Worm (Caenorhabditis elegans): Measurements from ENCODE around the gene fipr-16.
A peak's percentile ranks its signal among the peaks of the same experiment; 100 is the strongest.

fipr-16 gene

ce11 chrIII:8556836-8557385 lies 33.9 kb downstream of the fipr-16 start, which contains the start of gene C02D5.2 (continued):
- TF ChIP-seq mep-1 (tag; optimal IDR thresholded peaks at IDR 0.05) (no peak), lin-14 (GFP tag; optimal IDR thresholded peaks at IDR 0.05) (peak; percentile 74), dsc-1 (tag; optimal IDR thresholded peaks at IDR 0.05) (no peak), nhr-47 (tag; optimal IDR thresholded peaks at IDR 0.05) (peak; percentile 26), ceh-82 (tag; optimal IDR thresholded peaks at IDR 0.05) (peak in 2 of 3 experiments; percentile 31 to 36)

ce11 chrIII:8555682-8556081 lies 35.1 kb downstream of the fipr-16 start:
- TF ChIP-seq blmp-1 (tag; optimal IDR thresholded peaks at IDR 0.05) (peak; percentile 94), aly-2 (tag; optimal IDR thresholded peaks at IDR 0.05) (no peak), sox-4 (tag; optimal IDR thresholded peaks at IDR 0.05) (no peak), alr-1 (tag; optimal IDR thresholded peaks at IDR 0.05; ENCODE audit: borderline replicate concordance) (no peak)

ce11 chrIII:8554472-8554871 lies 36.3 kb downstream of the fipr-16 start, which contains the start of gene gsto-2:
TSS of gene gsto-2 (plus strand) at chrIII:8554772.
- TF ChIP-seq ceh-82 (tag; optimal IDR thresholded peaks at IDR 0.05) (no peak), alr-1 (tag; optimal IDR thresholded peaks at IDR 0.05; ENCODE audit: borderline replicate concordance) (no peak), dsc-1 (tag; optimal IDR thresholded peaks at IDR 0.05) (no peak), lin-13 (GFP tag; optimal IDR thresholded peaks at IDR 0.05) (no peak), dpl-1 (GFP tag; optimal IDR thresholded peaks at IDR 0.05) (no peak), pax-3 (tag; optimal IDR thresholded peaks at IDR 0.05) (no peak), ceh-90 (tag; optimal IDR thresholded peaks at IDR 0.05) (no peak), snu-23 (GFP tag; optimal IDR thresholded peaks at IDR 0.05) (no peak), rnt-1 (tag; optimal IDR thresholded peaks at IDR 0.05) (no peak), ztf-4 (tag; optimal IDR thresholded peaks at IDR 0.05) (no peak), F16B12.6 (tag; optimal IDR thresholded peaks at IDR 0.05) (no peak), egl-27 (tag; optimal IDR thresholded peaks at IDR 0.05) (no peak), lin-15B (tag; optimal IDR thresholded peaks at IDR 0.05) (no peak), tbx-2 (tag; optimal IDR thresholded peaks at IDR 0.05) (no peak), ceh-8 (GFP tag; optimal IDR thresholded peaks at IDR 0.05) (no peak), C34B4.2 (tag; optimal IDR thresholded peaks at IDR 0.05) (no peak), lin-35 (GFP tag; optimal IDR thresholded peaks at IDR 0.05) (no peak), hlh-17 (GFP tag; optimal IDR thresholded peaks at IDR 0.05; ENCODE audit: borderline replicate concordance) (no peak), vab-15 (tag; optimal IDR thresholded peaks at IDR 0.05) (no peak)

- TF ChIP-seq lin-35 (GFP tag; optimal IDR thresholded peaks at IDR 0.05) (peak in 1 of 2 experiments; percentile 5), ceh-8 (GFP tag; optimal IDR thresholded peaks at IDR 0.05) (no peak), nhr-47 (tag; optimal IDR thresholded peaks at IDR 0.05) (no peak), C04F5.9 (tag; optimal IDR thresholded peaks at IDR 0.05) (no peak), egl-27 (tag; optimal IDR thresholded peaks at IDR 0.05) (no peak), snu-23 (GFP tag; optimal IDR thresholded peaks at IDR 0.05) (no peak), ceh-82 (tag; optimal IDR thresholded peaks at IDR 0.05) (no peak), pax-3 (tag; optimal IDR thresholded peaks at IDR 0.05) (no peak), tbx-2 (tag; optimal IDR thresholded peaks at IDR 0.05) (no peak), elt-2 (tag; optimal IDR thresholded peaks at IDR 0.05) (no peak), dsc-1 (tag; optimal IDR thresholded peaks at IDR 0.05) (no peak), ama-1 (optimal IDR thresholded peaks at IDR 0.05) (no peak), nhr-20 (tag; optimal IDR thresholded peaks at IDR 0.05) (peak; percentile 3), nhr-77 (tag; optimal IDR thresholded peaks at IDR 0.05) (no peak), pag-3 (tag; optimal IDR thresholded peaks at IDR 0.05; ENCODE audit: borderline replicate concordance, insufficient read depth) (no peak), ztf-4 (tag; optimal IDR thresholded peaks at IDR 0.05) (no peak), snpc-4 (tag; optimal IDR thresholded peaks at IDR 0.05) (no peak), lin-39 (tag; optimal IDR thresholded peaks at IDR 0.05) (no peak), fkh-8 (tag; optimal IDR thresholded peaks at IDR 0.05) (no peak), jun-1 (tag; optimal IDR thresholded peaks at IDR 0.05) (no peak), ceh-88 (GFP tag; IDR thresholded peaks at IDR 0.05) (no peak), unc-98 (GFP tag; IDR thresholded peaks at IDR 0.05) (no peak), lsy-2 (tag; optimal IDR thresholded peaks at IDR 0.05) (peak; percentile 2 to 24), nhr-11 (tag; optimal IDR thresholded peaks at IDR 0.05) (no peak), fkh-10 (GFP tag; optimal IDR thresholded peaks at IDR 0.05) (no peak), nhr-237 (tag; optimal IDR thresholded peaks at IDR 0.05) (no peak), efl-1 (optimal IDR thresholded peaks at IDR 0.05) (no peak), efl-1 (GFP tag; optimal IDR thresholded peaks at IDR 0.05 in 1 of 2) (no peak), rnt-1 (tag; optimal IDR thresholded peaks at IDR 0.05) (no peak), ets-5 (GFP tag; IDR thresholded peaks at IDR 0.05) (no peak), mdl-1 (tag; optimal IDR thresholded peaks at IDR 0.05) (no peak), mep-1 (tag; optimal IDR thresholded peaks at IDR 0.05) (peak; percentile 36)
These were observed 38.7 kb downstream of the fipr-16 start, which contains the start of gene C02D5.4 for ce11 chrIII:8552125-8552524. TSS of gene C02D5.4 (plus strand) at chrIII:8552165.
